Fruit fly (Drosophila melanogaster) whole organism, embryonic: ENCODE results near the gene CG10669.

Experiments used
- ATbp ChIP-seq: fragments of 200-800 bp; sonication (Bioruptor generic); optimal IDR thresholded peaks from 2 replicates; lab custom pipeline; 2017; ENCODE audit warnings: missing biosample characterization, mild to moderate bottlenecking, missing genetic modification characterization, missing genetic modification reagents
- CG11723 ChIP-seq: fragments of 200-800 bp; sonication (Bioruptor generic); optimal IDR thresholded peaks from 2 replicates; lab custom pipeline; 2017; ENCODE audit warnings: missing biosample characterization, mild to moderate bottlenecking, missing genetic modification characterization
- CG30431 ChIP-seq: fragments of 200-800 bp; sonication (Bioruptor generic); optimal IDR thresholded peaks from 2 replicates; lab custom pipeline; 2017; ENCODE audit warnings: missing biosample characterization, missing genetic modification characterization
- twi ChIP-seq: fragments of 200-800 bp; optimal IDR thresholded peaks from 2 replicates; lab custom pipeline; 2019; ENCODE audit warnings: missing biosample characterization, mild to moderate bottlenecking, missing genetic modification characterization, moderate library complexity

- TF ChIP-seq CG30431 (GFP tag; lab: Kevin White, UChicago) (no peak), twi (tag; lab: Kevin White, UChicago) (no peak), ATbp (no peak), CG11723 (GFP tag; lab: Kevin White, UChicago) (no peak)
These were observed 6.0 kb downstream of the CG10669 start, which contains the start of gene CHKov1 for dm6 chr3R:25329079-25329478.
